Worm (Caenorhabditis elegans) whole organism, L4 larva: ENCODE data around the gene T10H4.13.
A peak's percentile ranks its signal among the peaks of the same experiment; 100 is the strongest.

ENCODE experiments used
- F44E2.7 ChIP-seq: fragments of 200-800 bp; sonication (Bioruptor generic); IDR thresholded peaks from 2 replicates; pipeline ENCODE4 v2.1.2; 2022; ENCODE audit warnings: missing genetic modification characterization, missing compliant biosample characterization
- R02D3.7 ChIP-seq: fragments of 150-350 bp; sonication (generic microtip); optimal IDR thresholded peaks from 3 replicates; lab custom pipeline; 2014; ENCODE audit warnings: missing biosample characterization, missing genetic modification characterization
- T20F7.1 ChIP-seq: fragments of 200-800 bp; sonication (Bioruptor generic); optimal IDR thresholded peaks from 2 replicates; lab custom pipeline; 2018; ENCODE audit warnings: mild to moderate bottlenecking, missing genetic modification characterization, missing compliant biosample characterization
- T26A8.4 ChIP-seq: fragments of 200-800 bp; sonication (Bioruptor generic); IDR thresholded peaks from 2 replicates; pipeline ENCODE4 v1.3.6; 2022; ENCODE audit warnings: missing genetic modification characterization, missing compliant biosample characterization
- ZK546.5 ChIP-seq, 2 experiments: sonication (generic microtip); optimal IDR thresholded peaks; 2 replicates each; lab custom pipeline; 2017; ENCODE audit warnings: missing biosample characterization in 2 of 2, missing genetic modification characterization in 2 of 2
- aha-1 ChIP-seq: fragments of 150-350 bp; peaks from one replicate; lab custom pipeline; 2014; ENCODE audit warnings: missing biosample characterization, missing genetic modification characterization
- arid-1 ChIP-seq: fragments of 200-800 bp; sonication (Bioruptor generic); conservative IDR thresholded peaks from 2 replicates; pipeline ENCODE4 v1.3.6; 2022; ENCODE audit warnings: missing genetic modification reagents, missing genetic modification characterization, missing compliant biosample characterization
- ceh-32 ChIP-seq: sonication (generic microtip); optimal IDR thresholded peaks from 2 replicates; lab custom pipeline; 2016; ENCODE audit warnings: mild to moderate bottlenecking, missing genetic modification characterization, missing compliant biosample characterization; ENCODE audit not compliant: poor library complexity
- ceh-62 ChIP-seq: sonication (generic microtip); optimal IDR thresholded peaks from 2 replicates; lab custom pipeline; 2017; ENCODE audit warnings: missing biosample characterization, missing genetic modification characterization
- ctbp-1 ChIP-seq: fragments of 200-800 bp; sonication (Bioruptor generic); IDR thresholded peaks from 2 replicates; pipeline ENCODE4 v1.3.6; 2022; ENCODE audit warnings: missing genetic modification reagents, missing genetic modification characterization, missing compliant biosample characterization
- daf-16 ChIP-seq, 3 experiments: sonication (generic microtip); optimal IDR thresholded peaks; 2 replicates each; lab custom pipeline; 2016 to 2017; ENCODE audit warnings: missing genetic modification characterization in 3 of 3, missing genetic modification reagents in 3 of 3, mild to moderate bottlenecking in 2 of 3, missing compliant biosample characterization in 2 of 3, missing biosample characterization in 1 of 3, moderate library complexity in 1 of 3
- dmd-6 ChIP-seq: fragments of 200-800 bp; sonication (Bioruptor generic); IDR thresholded peaks from 2 replicates; pipeline ENCODE4 v1.3.6; 2022; ENCODE audit warnings: missing genetic modification reagents, missing genetic modification characterization, missing compliant biosample characterization
- dpl-1 ChIP-seq: fragments of 150-350 bp; optimal IDR thresholded peaks from 2 replicates; lab custom pipeline; 2014; ENCODE audit warnings: missing biosample characterization, missing genetic modification reagents, missing genetic modification characterization
- dve-1 ChIP-seq: sonication (generic microtip); optimal IDR thresholded peaks from 2 replicates; lab custom pipeline; 2017; ENCODE audit warnings: antibody characterized with exemption, mild to moderate bottlenecking, missing genetic modification characterization, missing compliant biosample characterization; ENCODE audit not compliant: insufficient read depth
- egl-43 ChIP-seq: fragments of 200-800 bp; sonication (Bioruptor generic); IDR thresholded peaks from 2 replicates; pipeline ENCODE4 v1.3.6; 2022; ENCODE audit warnings: missing genetic modification reagents, missing genetic modification characterization, missing compliant biosample characterization
- fos-1 ChIP-seq: fragments of 150-350 bp; optimal IDR thresholded peaks from 2 replicates; lab custom pipeline; 2014; ENCODE audit warnings: missing biosample characterization, missing genetic modification characterization
- hlh-30 ChIP-seq: sonication (generic microtip); optimal IDR thresholded peaks from 2 replicates; lab custom pipeline; 2017; ENCODE audit warnings: antibody characterized with exemption, mild to moderate bottlenecking, missing genetic modification characterization, missing compliant biosample characterization; ENCODE audit not compliant: insufficient read depth
- madf-5 ChIP-seq, 2 experiments: fragments of 200-800 bp; sonication (Bioruptor generic); IDR thresholded peaks; 2 replicates each; pipeline ENCODE4 v1.3.6; 2022; ENCODE audit warnings: missing compliant biosample characterization in 2 of 2, missing genetic modification characterization in 2 of 2
- mdl-1 ChIP-seq, 2 experiments: fragments of 150-350 bp in 1 of 2; sonication (generic microtip) in 1 of 2; optimal IDR thresholded peaks; 2 replicates each; lab custom pipeline; 2014 to 2017; ENCODE audit warnings: missing biosample characterization in 2 of 2, missing genetic modification characterization in 2 of 2
- mxl-2 ChIP-seq: fragments of 200-800 bp; sonication (Bioruptor generic); conservative IDR thresholded peaks from 2 replicates; pipeline ENCODE4 v1.3.6; 2022; ENCODE audit warnings: missing genetic modification reagents, missing genetic modification characterization, missing compliant biosample characterization
- nhr-11 ChIP-seq: fragments of 150-350 bp; optimal IDR thresholded peaks from 2 replicates; lab custom pipeline; 2014; ENCODE audit warnings: missing biosample characterization, missing genetic modification characterization
- nhr-237 ChIP-seq: sonication (generic microtip); optimal IDR thresholded peaks from 2 replicates; lab custom pipeline; 2017; ENCODE audit warnings: missing biosample characterization, missing genetic modification characterization
- nhr-28 ChIP-seq: fragments of 150-350 bp; optimal IDR thresholded peaks from 2 replicates; lab custom pipeline; 2014; ENCODE audit warnings: missing biosample characterization, missing genetic modification characterization
- nhr-41 ChIP-seq: fragments of 200-800 bp; sonication (Bioruptor generic); IDR thresholded peaks from 2 replicates; pipeline ENCODE4 v1.3.6; 2022; ENCODE audit warnings: missing genetic modification reagents, missing genetic modification characterization, missing compliant biosample characterization
- nhr-48 ChIP-seq: sonication (generic microtip); optimal IDR thresholded peaks from 2 replicates; lab custom pipeline; 2016; ENCODE audit warnings: mild to moderate bottlenecking, missing genetic modification characterization, missing compliant biosample characterization
- nhr-6 ChIP-seq: fragments of 150-350 bp; optimal IDR thresholded peaks from 2 replicates; lab custom pipeline; 2014; ENCODE audit warnings: missing biosample characterization, missing genetic modification characterization
- nhr-77 ChIP-seq: fragments of 150-350 bp; optimal IDR thresholded peaks from 2 replicates; lab custom pipeline; 2014; ENCODE audit warnings: missing biosample characterization, missing genetic modification characterization
- pha-4 ChIP-seq, 2 experiments: fragments of 150-350 bp in 1 of 2; fragments of 200-800 bp in 1 of 2; sonication (Bioruptor generic) in 1 of 2; IDR thresholded peaks in 1 of 2; optimal IDR thresholded peaks in 1 of 2; 2 replicates each; pipeline versions ENCODE4 v1.3.6 to Lab custom; 2014 to 2022; ENCODE audit warnings: missing genetic modification characterization in 2 of 2, missing genetic modification reagents in 2 of 2, missing biosample characterization in 1 of 2, missing compliant biosample characterization in 1 of 2
- pqm-1 ChIP-seq: sonication (generic microtip); optimal IDR thresholded peaks from 2 replicates; lab custom pipeline; 2017; ENCODE audit warnings: missing biosample characterization, missing genetic modification characterization
- sdz-12 ChIP-seq: fragments of 200-800 bp; sonication (Bioruptor generic); optimal IDR thresholded peaks from 2 replicates; lab custom pipeline; 2018; ENCODE audit warnings: mild to moderate bottlenecking, missing genetic modification characterization, missing compliant biosample characterization
- skn-1 ChIP-seq: fragments of 150-350 bp; optimal IDR thresholded peaks from 2 replicates; lab custom pipeline; 2014; ENCODE audit warnings: missing biosample characterization, missing genetic modification characterization
- unc-39 ChIP-seq: sonication (generic microtip); optimal IDR thresholded peaks from 2 replicates; lab custom pipeline; 2017; ENCODE audit warnings: missing biosample characterization, missing genetic modification characterization
- vab-7 ChIP-seq: fragments of 200-800 bp; sonication (Bioruptor generic); IDR thresholded peaks from 2 replicates; pipeline ENCODE4 v1.3.6; 2022; ENCODE audit warnings: missing genetic modification reagents, missing genetic modification characterization, missing compliant biosample characterization
- zfp-3 ChIP-seq: fragments of 200-800 bp; sonication (Bioruptor generic); conservative IDR thresholded peaks from 2 replicates; pipeline ENCODE4 v1.3.6; 2022; ENCODE audit warnings: missing genetic modification reagents, missing genetic modification characterization, missing compliant biosample characterization
- ztf-7 ChIP-seq: fragments of 150-350 bp; optimal IDR thresholded peaks from 2 replicates; lab custom pipeline; 2014; ENCODE audit warnings: missing biosample characterization, missing genetic modification characterization

The T10H4.13 gene

DNA sequence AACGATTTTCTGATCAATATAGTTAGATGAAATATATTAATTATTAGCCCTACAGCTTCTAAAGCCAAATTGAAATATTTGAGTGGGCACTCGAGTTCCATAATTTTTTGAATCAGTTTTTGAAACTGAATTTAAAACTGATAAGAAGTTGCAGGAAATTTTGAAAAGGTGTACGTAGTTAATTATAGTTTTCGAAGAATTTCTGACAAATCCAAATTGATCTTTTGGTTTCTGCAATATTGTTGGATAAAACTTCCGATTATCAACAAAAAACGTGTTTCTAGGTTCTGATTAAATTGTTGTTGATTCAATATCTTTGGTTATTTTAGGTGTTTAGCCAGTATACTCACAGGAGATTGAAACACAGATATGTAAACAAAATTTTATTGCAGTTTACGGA lies 39.4 kb upstream of the T10H4.13 start, which contains the start of gene T26H8.4:
T26H8.4 (minus strand) TSS at position 101 of the 400 bp plus-strand sequence.
- no peak for TF ChIP-seq arid-1 (GFP tag; lab: Robert Waterston, UW)
- TF ChIP-seq ceh-62 (tag; lab: Kevin White, UChicago) = no peak
- TF ChIP-seq sdz-12 = no peak
- TF ChIP-seq T26A8.4 = no peak
- no peak for TF ChIP-seq pha-4 (GFP tag; IDR thresholded peaks at IDR 0.05; lab: Robert Waterston, UW)
- TF ChIP-seq pha-4 (tag; optimal IDR thresholded peaks at IDR 0.05; lab: Kevin White, UChicago) = no peak

DNA sequence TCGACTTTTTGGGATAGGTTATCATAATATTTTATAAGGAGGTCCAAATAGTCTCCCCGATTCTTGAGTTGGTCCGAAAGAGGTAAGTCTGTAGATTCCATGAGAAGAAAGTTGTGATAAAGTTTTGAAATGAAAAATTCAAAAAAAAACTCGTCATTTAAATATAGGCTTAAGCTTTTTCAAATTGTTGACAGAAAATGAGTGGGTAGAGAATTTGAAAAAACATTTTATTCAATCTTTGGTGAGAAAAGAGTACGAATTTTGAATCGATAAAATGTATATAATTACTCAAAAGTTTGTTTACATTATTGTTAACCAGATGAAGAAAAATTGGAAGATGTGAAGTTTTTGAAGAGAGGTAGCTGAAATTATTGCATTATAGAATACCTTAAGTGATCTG lies 38.2 kb upstream of the T10H4.13 start, which contains the start of gene T26H8.5:
T26H8.5 (minus strand) TSS at position 101 of the 400 bp plus-strand sequence.
- TF ChIP-seq aha-1 (tag; lab: Kevin White, UChicago) (no peak), ZK546.5 (tag; optimal IDR thresholded peaks at IDR 0.05; lab: Kevin White, UChicago) (no peak), R02D3.7 (tag; lab: Kevin White, UChicago) (no peak), T20F7.1 (GFP tag; lab: Kevin White, UChicago) (no peak), vab-7 (no peak), nhr-11 (tag; lab: Kevin White, UChicago) (no peak), skn-1 (tag; lab: Kevin White, UChicago) (no peak)

DNA sequence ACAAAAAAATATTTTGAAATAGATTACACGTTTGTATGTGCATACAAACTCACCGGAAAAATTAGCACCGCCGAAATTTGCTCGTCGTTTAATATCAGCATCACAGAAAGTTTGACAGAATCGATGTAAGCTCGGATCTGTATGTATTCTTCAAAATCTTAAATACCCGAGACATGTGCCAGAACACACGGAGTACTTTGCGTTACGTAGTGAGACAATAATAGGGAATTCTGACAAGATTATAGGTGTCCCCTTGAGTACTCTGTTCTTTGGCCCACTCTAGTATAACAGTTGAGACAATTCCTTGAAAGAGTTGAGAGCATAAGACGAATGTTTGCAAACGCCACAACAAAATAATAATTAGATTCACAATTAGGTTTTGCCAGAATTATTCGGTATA lies 36.3 kb upstream of the T10H4.13 start, which contains the start of gene srx-48:
srx-48 (minus strand) TSS at position 101 of the 400 bp plus-strand sequence.
- no peak for TF ChIP-seq egl-43 (GFP tag; lab: Robert Waterston, UW)

DNA sequence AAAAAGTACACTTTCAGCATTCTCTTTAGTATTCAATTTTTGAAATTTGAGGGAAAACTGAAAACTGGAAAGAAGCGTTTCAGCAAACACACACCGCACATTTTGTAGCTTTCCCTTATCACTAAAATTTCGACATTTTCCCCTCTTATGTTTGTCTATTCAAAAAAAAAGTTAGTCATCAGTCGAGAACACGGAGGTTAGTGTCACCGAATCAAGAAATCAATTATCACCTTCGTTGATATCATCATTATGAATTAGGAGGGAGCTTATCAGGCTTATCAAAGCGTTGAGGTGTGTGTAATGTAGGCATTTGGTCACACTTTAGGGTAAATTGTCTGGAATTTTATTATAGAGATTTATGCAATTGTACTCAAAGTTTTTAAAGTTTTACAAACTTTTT lies 31.3 kb upstream of the T10H4.13 start, which contains the start of gene cpr-3:
cpr-3 (minus strand) TSS at position 104 of the 400 bp plus-strand sequence.
- TF ChIP-seq dpl-1 = no peak
- TF ChIP-seq nhr-237 (tag; lab: Kevin White, UChicago) = no peak
- peak; percentile 98 for TF ChIP-seq nhr-28
- peak; percentile 83 for TF ChIP-seq nhr-77 (tag; lab: Kevin White, UChicago)
- TF ChIP-seq nhr-48 (tag; lab: Kevin White, UChicago) = peak; percentile 27
- no peak for TF ChIP-seq fos-1
- TF ChIP-seq daf-16 (GFP tag; optimal IDR thresholded peaks at IDR 0.05; lab: Kevin White, UChicago) = no peak
- TF ChIP-seq daf-16 (tag; optimal IDR thresholded peaks at IDR 0.05; lab: Kevin White, UChicago) = peak; percentile 85
- no peak for TF ChIP-seq T26A8.4
- peak; percentile 99 for TF ChIP-seq nhr-6
- peak; percentile 49 for TF ChIP-seq hlh-30 (tag; lab: Kevin White, UChicago)
- peak; percentile 31 for TF ChIP-seq ztf-7 (tag; lab: Kevin White, UChicago)
- TF ChIP-seq ctbp-1 = no peak
- TF ChIP-seq dmd-6 (GFP tag; lab: Robert Waterston, UW) = peak; percentile 95
- no peak for TF ChIP-seq nhr-41 (GFP tag; lab: Robert Waterston, UW)
- TF ChIP-seq pqm-1 = peak; percentile 99
- peak in 1 of 2 experiments; percentile 30 for TF ChIP-seq mdl-1 (tag; optimal IDR thresholded peaks at IDR 0.05; lab: Kevin White, UChicago)
- peak; percentile 73 for TF ChIP-seq dve-1 (tag; lab: Kevin White, UChicago)
- TF ChIP-seq F44E2.7 (GFP tag; lab: Robert Waterston, UW) = no peak

DNA sequence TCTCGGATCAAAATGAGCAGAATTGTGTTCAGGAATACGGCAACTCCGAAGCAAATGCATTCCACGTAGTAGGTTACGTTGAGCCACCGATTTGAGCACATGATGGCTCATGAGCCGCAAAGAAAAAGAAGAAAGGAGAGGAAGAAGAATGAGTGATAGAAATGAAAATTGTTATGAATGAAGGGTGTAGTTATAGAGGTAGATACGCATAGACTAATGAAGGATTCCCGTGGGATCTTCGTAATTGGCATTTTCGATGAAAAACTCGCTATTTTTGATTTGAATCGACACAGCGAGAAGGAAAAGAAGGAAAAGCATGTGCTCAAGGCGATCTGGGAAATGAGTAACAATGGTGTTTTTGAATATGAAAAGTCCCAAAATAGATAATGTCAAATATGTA lies 26.6 kb upstream of the T10H4.13 start, which contains the start of gene str-96:
str-96 (minus strand) TSS at position 101 of the 400 bp plus-strand sequence.
- TF ChIP-seq madf-5 (GFP tag; IDR thresholded peaks at IDR 0.05; lab: Robert Waterston, UW) = no peak
- no peak for TF ChIP-seq ceh-62 (tag; lab: Kevin White, UChicago)
- no peak for TF ChIP-seq skn-1 (tag; lab: Kevin White, UChicago)
- no peak for TF ChIP-seq mxl-2 (GFP tag; lab: Robert Waterston, UW)
- no peak for TF ChIP-seq daf-16 (GFP tag; optimal IDR thresholded peaks at IDR 0.05; lab: Kevin White, UChicago)
- TF ChIP-seq daf-16 (tag; optimal IDR thresholded peaks at IDR 0.05; lab: Kevin White, UChicago) = no peak
- TF ChIP-seq T20F7.1 (GFP tag; lab: Kevin White, UChicago) = no peak
- no peak for TF ChIP-seq ceh-32 (tag; lab: Kevin White, UChicago)
- TF ChIP-seq zfp-3 (GFP tag; lab: Robert Waterston, UW) = no peak
- TF ChIP-seq unc-39 (tag; lab: Kevin White, UChicago) = no peak
